Fruit fly (Drosophila melanogaster) whole organism, prepupa: ENCODE results near the gene dah.

ENCODE experiments used
- CG10669 ChIP-seq: fragments of 200-800 bp; sonication (Bioruptor generic); optimal IDR thresholded peaks from 3 replicates; lab custom pipeline; 2018; ENCODE audit warnings: missing biosample characterization, mild to moderate bottlenecking, missing genetic modification characterization, moderate library complexity
- CG11294 ChIP-seq: fragments of 200-800 bp; sonication (Bioruptor generic); IDR thresholded peaks from 2 replicates; pipeline ENCODE4 v1.3.6; 2022; ENCODE audit warnings: missing biosample characterization, missing genetic modification characterization
- CG1621 ChIP-seq: fragments of 200-800 bp; sonication (Bioruptor generic); optimal IDR thresholded peaks from 3 replicates; lab custom pipeline; 2018; ENCODE audit warnings: missing biosample characterization, mild to moderate bottlenecking, missing genetic modification characterization
- CG3032 ChIP-seq: fragments of 200-800 bp; optimal IDR thresholded peaks from 2 replicates; lab custom pipeline; 2019; ENCODE audit warnings: missing biosample characterization, mild to moderate bottlenecking, missing genetic modification characterization, moderate library complexity
- CG31627 ChIP-seq: fragments of 200-800 bp; sonication (Bioruptor generic); optimal IDR thresholded peaks from 3 replicates; lab custom pipeline; 2016; ENCODE audit warnings: missing biosample characterization, missing genetic modification characterization
- CG32006 ChIP-seq: fragments of 200-800 bp; sonication (Bioruptor generic); optimal IDR thresholded peaks from 3 replicates; lab custom pipeline; 2017; ENCODE audit warnings: missing biosample characterization, mild to moderate bottlenecking, missing genetic modification characterization
- CG3919 ChIP-seq: fragments of 200-800 bp; sonication (Bioruptor generic); optimal IDR thresholded peaks from 3 replicates; lab custom pipeline; 2016; ENCODE audit warnings: missing biosample characterization, missing genetic modification characterization
- CG6854 ChIP-seq: fragments of 200-800 bp; sonication (Bioruptor generic); optimal IDR thresholded peaks from 2 replicates; lab custom pipeline; 2017; ENCODE audit warnings: missing biosample characterization, mild to moderate bottlenecking, missing genetic modification characterization
- CG7368 ChIP-seq: fragments of 200-800 bp; sonication (Bioruptor generic); optimal IDR thresholded peaks from 3 replicates; lab custom pipeline; 2016; ENCODE audit warnings: missing biosample characterization, missing genetic modification characterization
- CG8119 ChIP-seq: fragments of 200-800 bp; sonication (Bioruptor generic); IDR thresholded peaks from 3 replicates; pipeline ENCODE4 v1.3.6; 2022; ENCODE audit warnings: missing biosample characterization, missing genetic modification characterization
- CG8319 ChIP-seq: fragments of 200-800 bp; sonication (Bioruptor generic); optimal IDR thresholded peaks from 3 replicates; lab custom pipeline; 2016; ENCODE audit warnings: missing biosample characterization, missing genetic modification characterization
- CG9139 ChIP-seq: fragments of 200-800 bp; sonication (Bioruptor generic); optimal IDR thresholded peaks from 3 replicates; lab custom pipeline; 2017; ENCODE audit warnings: missing biosample characterization, mild to moderate bottlenecking, missing genetic modification characterization
- Ets21C ChIP-seq: fragments of 200-800 bp; sonication (Bioruptor generic); optimal IDR thresholded peaks from 3 replicates; lab custom pipeline; 2016; ENCODE audit warnings: missing biosample characterization, missing genetic modification characterization
- Ets96B ChIP-seq: fragments of 200-800 bp; optimal IDR thresholded peaks from 2 replicates; lab custom pipeline; 2019; ENCODE audit warnings: missing biosample characterization, mild to moderate bottlenecking, missing genetic modification characterization, moderate library complexity
- Hr39 ChIP-seq: fragments of 200-800 bp; sonication (Bioruptor generic); optimal IDR thresholded peaks from 2 replicates; lab custom pipeline; 2016; ENCODE audit warnings: missing biosample characterization, missing genetic modification characterization
- Hr4 ChIP-seq: fragments of 200-800 bp; sonication (Bioruptor generic); optimal IDR thresholded peaks from 3 replicates; lab custom pipeline; 2016; ENCODE audit warnings: missing biosample characterization, missing genetic modification characterization
- Lpt ChIP-seq: fragments of 200-800 bp; sonication (Bioruptor generic); optimal IDR thresholded peaks from 3 replicates; lab custom pipeline; 2016; ENCODE audit warnings: missing biosample characterization, missing genetic modification characterization
- Met ChIP-seq: fragments of 200-800 bp; sonication (Bioruptor generic); optimal IDR thresholded peaks from 3 replicates; lab custom pipeline; 2016; ENCODE audit warnings: missing biosample characterization, missing genetic modification characterization
- Sox102F ChIP-seq: fragments of 200-800 bp; sonication (Bioruptor generic); optimal IDR thresholded peaks from 2 replicates; lab custom pipeline; 2016; ENCODE audit warnings: missing biosample characterization, mild to moderate bottlenecking, missing genetic modification characterization
- Sox15 ChIP-seq: fragments of 200-800 bp; sonication (Bioruptor generic); optimal IDR thresholded peaks from 3 replicates; lab custom pipeline; 2016; ENCODE audit warnings: missing biosample characterization, missing genetic modification characterization
- eg ChIP-seq: fragments of 200-800 bp; sonication (Bioruptor generic); IDR thresholded peaks from 3 replicates; pipeline ENCODE4 v1.3.6; 2022; ENCODE audit warnings: missing biosample characterization, missing genetic modification characterization
- esn ChIP-seq: fragments of 200-800 bp; sonication (Bioruptor generic); optimal IDR thresholded peaks from 2 replicates; lab custom pipeline; 2016; ENCODE audit warnings: missing biosample characterization, mild to moderate bottlenecking, missing genetic modification characterization, moderate library complexity
- fd85E ChIP-seq: fragments of 200-800 bp; sonication (Bioruptor generic); optimal IDR thresholded peaks from 3 replicates; lab custom pipeline; 2016; ENCODE audit warnings: missing biosample characterization, missing genetic modification characterization
- fkh ChIP-seq: fragments of 200-800 bp; sonication (Bioruptor generic); optimal IDR thresholded peaks from 3 replicates; lab custom pipeline; 2017; ENCODE audit warnings: missing biosample characterization, mild to moderate bottlenecking, missing genetic modification characterization, moderate library complexity
- lz ChIP-seq: fragments of 200-800 bp; sonication (Bioruptor generic); optimal IDR thresholded peaks from 3 replicates; lab custom pipeline; 2016; ENCODE audit warnings: missing biosample characterization, missing genetic modification characterization
- net ChIP-seq: fragments of 200-800 bp; sonication (Bioruptor generic); optimal IDR thresholded peaks from 3 replicates; lab custom pipeline; 2016; ENCODE audit warnings: missing biosample characterization, missing genetic modification characterization
- pdm3 ChIP-seq: fragments of 200-800 bp; sonication (Bioruptor generic); optimal IDR thresholded peaks from 3 replicates; lab custom pipeline; 2016; ENCODE audit warnings: missing biosample characterization, missing genetic modification characterization
- topi ChIP-seq: fragments of 200-800 bp; sonication (Bioruptor generic); optimal IDR thresholded peaks from 3 replicates; lab custom pipeline; 2016; ENCODE audit warnings: missing biosample characterization, missing genetic modification characterization
- vri ChIP-seq: fragments of 200-800 bp; sonication (Bioruptor generic); optimal IDR thresholded peaks from 3 replicates; lab custom pipeline; 2016; ENCODE audit warnings: missing biosample characterization, mild to moderate bottlenecking, missing genetic modification characterization

dah gene

dm6 chrX:15370103-15370502, 42.0 kb downstream of the dah start:
- TF ChIP-seq CG1621 (no peak), CG8119 (no peak), Ets96B (tag; lab: Kevin White, UChicago) (no peak), CG32006 (no peak), Lpt (GFP tag; lab: Kevin White, UChicago) (no peak), Sox102F (GFP tag; lab: Kevin White, UChicago) (no peak), fkh (GFP tag; lab: Kevin White, UChicago) (no peak), fd85E (GFP tag; lab: Kevin White, UChicago) (no peak), pdm3 (GFP tag; lab: Kevin White, UChicago) (no peak), CG8319 (no peak), vri (GFP tag; lab: Kevin White, UChicago) (no peak), topi (GFP tag; lab: Kevin White, UChicago) (no peak), CG9139 (GFP tag; lab: Kevin White, UChicago) (no peak), CG7368 (GFP tag; lab: Kevin White, UChicago) (no peak), Ets21C (GFP tag; lab: Kevin White, UChicago) (no peak), CG10669 (GFP tag; lab: Kevin White, UChicago) (no peak), CG3919 (GFP tag; lab: Kevin White, UChicago) (no peak)

DNA sequence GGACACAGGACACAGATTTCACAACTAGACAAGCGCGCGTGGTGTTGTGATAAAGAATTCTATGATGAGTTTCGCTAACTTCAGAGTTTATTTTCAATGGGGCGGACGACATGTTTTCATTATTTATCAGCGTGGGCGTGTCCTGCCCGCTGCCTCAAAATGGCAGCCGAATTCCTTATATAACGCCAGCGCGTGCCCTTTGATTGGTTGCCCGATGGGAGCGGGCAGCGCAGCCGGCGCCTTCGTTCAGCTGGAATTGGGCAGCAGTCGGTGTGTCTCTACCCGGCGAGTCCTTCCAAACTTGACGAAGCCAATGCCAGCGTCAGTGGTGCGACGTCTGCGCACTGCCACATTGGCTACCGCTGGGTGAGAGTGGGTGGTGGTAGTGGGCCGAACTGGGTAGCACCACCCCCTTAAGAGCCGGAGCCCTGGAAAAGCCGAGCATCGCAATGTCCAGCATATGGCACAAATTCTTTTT, 50.9 kb downstream of the dah start, which contains the start of gene acj6:
Gene acj6, minus strand, starts transcription at position 51 of the 478 bp plus-strand sequence.
- TF ChIP-seq lz (GFP tag; lab: Kevin White, UChicago) (no peak), fd85E (GFP tag; lab: Kevin White, UChicago) (no peak), CG9139 (GFP tag; lab: Kevin White, UChicago) (no peak), Sox15 (GFP tag; lab: Kevin White, UChicago) (no peak), Ets96B (tag; lab: Kevin White, UChicago) (no peak), CG6854 (GFP tag; lab: Kevin White, UChicago) (no peak), Hr4 (no peak), CG3032 (no peak), CG31627 (GFP tag; lab: Kevin White, UChicago) (no peak), vri (GFP tag; lab: Kevin White, UChicago) (no peak), CG11294 (GFP tag; lab: Robert Waterston, UW) (no peak), CG32006 (no peak), Hr39 (GFP tag; lab: Kevin White, UChicago) (no peak), net (no peak), esn (GFP tag; lab: Kevin White, UChicago) (no peak)

DNA sequence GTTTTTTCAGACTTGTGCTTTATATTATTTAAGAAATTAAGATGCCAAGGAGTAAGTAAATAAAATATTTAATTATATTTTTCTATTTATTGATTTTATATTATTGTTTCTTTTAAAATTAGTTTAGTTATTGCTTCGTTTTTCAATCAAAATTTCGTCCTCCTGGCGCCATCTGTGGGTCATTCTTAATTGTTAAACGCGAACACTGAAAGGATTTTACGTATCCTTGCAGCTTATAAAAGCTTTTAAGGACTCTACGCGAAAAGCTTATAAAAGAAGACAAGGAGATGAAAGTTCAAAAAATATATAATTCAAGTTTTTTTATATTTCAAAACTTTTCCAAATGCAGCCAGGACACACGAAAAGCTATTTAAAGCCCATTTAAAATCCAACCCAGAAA, 52.1 kb downstream of the dah start:
- no peak for TF ChIP-seq Met (GFP tag; lab: Kevin White, UChicago)
- no peak for TF ChIP-seq eg
- TF ChIP-seq esn (GFP tag; lab: Kevin White, UChicago), result no peak
- TF ChIP-seq, all 60 proteins: peak for 0
